Worm (Caenorhabditis elegans) whole organism, young adult: ENCODE data around the gene ilys-1.

Source experiments
- B0035.1 ChIP-seq: sonication (generic microtip); optimal IDR thresholded peaks from 2 replicates; lab custom pipeline; 2016; ENCODE audit warnings: missing genetic modification characterization, mild to moderate bottlenecking, missing compliant biosample characterization, missing genotype, missing genetic modification reagents
- B0336.3 ChIP-seq: fragments of 200-800 bp; sonication (Bioruptor generic); IDR thresholded peaks from 2 replicates; pipeline ENCODE4 v1.3.6; 2022; ENCODE audit warnings: missing genetic modification characterization, missing compliant biosample characterization
- F39B2.1 ChIP-seq: fragments of 200-800 bp; sonication (Bioruptor generic); IDR thresholded peaks from 2 replicates; pipeline ENCODE4 v1.3.6; 2022; ENCODE audit warnings: missing genetic modification reagents, missing genetic modification characterization, missing compliant biosample characterization
- F52B5.7 ChIP-seq: sonication (generic microtip); optimal IDR thresholded peaks from 2 replicates; lab custom pipeline; 2016; ENCODE audit warnings: mild to moderate bottlenecking, missing genetic modification characterization, missing compliant biosample characterization
- F55B11.4 ChIP-seq: sonication (generic microtip); optimal IDR thresholded peaks from 2 replicates; lab custom pipeline; 2016; ENCODE audit warnings: missing compliant biosample characterization, missing genetic modification characterization, borderline replicate concordance; ENCODE audit not compliant: insufficient read depth
- K11D2.4 ChIP-seq: fragments of 200-800 bp; sonication (Bioruptor generic); IDR thresholded peaks from 2 replicates; pipeline ENCODE4 v1.3.6; 2022; ENCODE audit warnings: missing genetic modification reagents, missing genetic modification characterization, missing compliant biosample characterization
- T26A5.8 ChIP-seq: sonication (generic microtip); optimal IDR thresholded peaks from 2 replicates; lab custom pipeline; 2016; ENCODE audit warnings: missing genetic modification characterization, missing compliant biosample characterization
- Y79H2A.3 ChIP-seq: fragments of 200-800 bp; sonication (Bioruptor generic); conservative IDR thresholded peaks from 2 replicates; pipeline ENCODE4 v1.3.6; 2022; ENCODE audit warnings: missing genetic modification reagents, missing genetic modification characterization, missing compliant biosample characterization
- Y95B8A.8 ChIP-seq: fragments of 200-800 bp; sonication (Bioruptor generic); IDR thresholded peaks from 2 replicates; pipeline ENCODE4 v1.3.6; 2022; ENCODE audit warnings: missing genetic modification reagents, missing genetic modification characterization, missing compliant biosample characterization
- akir-1 ChIP-seq: fragments of 200-800 bp; sonication (Bioruptor generic); optimal IDR thresholded peaks from 2 replicates; lab custom pipeline; 2018; ENCODE audit warnings: mild to moderate bottlenecking, missing genetic modification characterization, moderate library complexity, missing compliant biosample characterization
- atf-7 ChIP-seq: sonication (generic microtip); optimal IDR thresholded peaks from 2 replicates; lab custom pipeline; 2017; ENCODE audit warnings: mild to moderate bottlenecking, missing genetic modification characterization, missing compliant biosample characterization
- athp-1 ChIP-seq: sonication (generic microtip); optimal IDR thresholded peaks from 2 replicates; lab custom pipeline; 2017; ENCODE audit warnings: mild to moderate bottlenecking, missing genetic modification characterization, missing compliant biosample characterization
- cebp-2 ChIP-seq: fragments of 200-800 bp; sonication (Bioruptor generic); IDR thresholded peaks from 2 replicates; pipeline ENCODE4 v1.3.6; 2022; ENCODE audit warnings: missing genetic modification characterization, missing compliant biosample characterization
- ceh-79 ChIP-seq: sonication (generic microtip); optimal IDR thresholded peaks from 2 replicates; lab custom pipeline; 2017; ENCODE audit warnings: mild to moderate bottlenecking, missing genetic modification characterization, missing compliant biosample characterization
- dpl-1 ChIP-seq: fragments of 150-350 bp; optimal IDR thresholded peaks from 2 replicates; lab custom pipeline; 2014; ENCODE audit warnings: missing biosample characterization, missing genetic modification reagents, missing genetic modification characterization
- efl-1 ChIP-seq: fragments of 150-350 bp; optimal IDR thresholded peaks from 2 replicates; lab custom pipeline; 2014; ENCODE audit warnings: missing biosample characterization, missing genetic modification reagents, missing genetic modification characterization
- egl-18 ChIP-seq: fragments of 200-800 bp; sonication (Bioruptor generic); IDR thresholded peaks from 2 replicates; pipeline ENCODE4 v1.3.6; 2022; ENCODE audit warnings: missing genetic modification reagents, missing genetic modification characterization, missing compliant biosample characterization
- ets-4 ChIP-seq: fragments of 200-800 bp; sonication (Bioruptor generic); optimal IDR thresholded peaks from 2 replicates; lab custom pipeline; 2018; ENCODE audit warnings: mild to moderate bottlenecking, missing genetic modification characterization, missing compliant biosample characterization
- gei-17 ChIP-seq: fragments of 200-800 bp; sonication (Bioruptor generic); optimal IDR thresholded peaks from 2 replicates; lab custom pipeline; 2018; ENCODE audit warnings: mild to moderate bottlenecking, missing genetic modification characterization, missing compliant biosample characterization
- hrde-1 ChIP-seq: sonication (generic microtip); optimal IDR thresholded peaks from 2 replicates; lab custom pipeline; 2016; ENCODE audit warnings: missing genetic modification characterization, mild to moderate bottlenecking, missing compliant biosample characterization, moderate library complexity, missing genotype, missing genetic modification reagents, borderline replicate concordance
- lin-40 ChIP-seq: sonication (generic microtip); optimal IDR thresholded peaks from 2 replicates; lab custom pipeline; 2016; ENCODE audit warnings: missing genetic modification characterization, mild to moderate bottlenecking, missing compliant biosample characterization, missing genotype, missing genetic modification reagents
- madf-3 ChIP-seq: fragments of 200-800 bp; sonication (Bioruptor generic); IDR thresholded peaks from 2 replicates; pipeline ENCODE4 v1.3.6; 2022; ENCODE audit warnings: missing genetic modification reagents, missing genetic modification characterization, missing compliant biosample characterization
- madf-6 ChIP-seq: fragments of 200-800 bp; sonication (Bioruptor generic); IDR thresholded peaks from 2 replicates; pipeline ENCODE4 v1.3.6; 2022; ENCODE audit warnings: missing genetic modification reagents, missing genetic modification characterization, missing compliant biosample characterization
- madf-8 ChIP-seq: fragments of 200-800 bp; sonication (Bioruptor generic); conservative IDR thresholded peaks from 2 replicates; pipeline ENCODE4 v1.3.6; 2022; ENCODE audit warnings: missing genetic modification reagents, missing genetic modification characterization, missing compliant biosample characterization
- nhr-120 ChIP-seq: fragments of 200-800 bp; sonication (Bioruptor generic); IDR thresholded peaks from 2 replicates; pipeline ENCODE4 v1.3.6; 2022; ENCODE audit warnings: missing genetic modification characterization, missing compliant biosample characterization
- nhr-179 ChIP-seq: sonication (generic microtip); optimal IDR thresholded peaks from 2 replicates; lab custom pipeline; 2016; ENCODE audit warnings: mild to moderate bottlenecking, missing genetic modification characterization, missing compliant biosample characterization
- nhr-80 ChIP-seq: sonication (generic microtip); optimal IDR thresholded peaks from 2 replicates; lab custom pipeline; 2016; ENCODE audit warnings: missing genetic modification characterization, missing compliant biosample characterization
- pha-4 ChIP-seq: fragments of 150-350 bp; sonication (generic microtip); optimal IDR thresholded peaks from 2 replicates; lab custom pipeline; 2014; ENCODE audit warnings: missing biosample characterization, missing genetic modification reagents, missing genetic modification characterization
- rcor-1 ChIP-seq: fragments of 200-800 bp; sonication (Bioruptor generic); IDR thresholded peaks from 2 replicates; pipeline ENCODE4 v1.3.6; 2022; ENCODE audit warnings: missing genetic modification reagents, missing genetic modification characterization, missing compliant biosample characterization
- sea-2 ChIP-seq: fragments of 200-800 bp; sonication (Bioruptor generic); IDR thresholded peaks from 2 replicates; pipeline ENCODE4 v1.3.6; 2022; ENCODE audit warnings: missing genetic modification characterization, missing compliant biosample characterization
- snpc-1.3 ChIP-seq: sonication (generic microtip); optimal IDR thresholded peaks from 2 replicates; lab custom pipeline; 2017; ENCODE audit warnings: missing genetic modification characterization, mild to moderate bottlenecking, missing compliant biosample characterization, antibody characterized with exemption, moderate library complexity, missing genotype, missing genetic modification reagents; ENCODE audit not compliant: insufficient read depth
- snpc-4 ChIP-seq, 5 experiments: fragments of 150-350 bp in 1 of 5; sonication (generic microtip) in 4 of 5; optimal IDR thresholded peaks; 2 replicates each; lab custom pipeline; 2014 to 2018; ENCODE audit warnings: missing genetic modification characterization in 5 of 5, missing biosample characterization in 3 of 5, antibody characterized with exemption in 2 of 5, mild to moderate bottlenecking in 2 of 5, missing compliant biosample characterization in 2 of 5, missing genotype in 2 of 5, moderate library complexity in 2 of 5, missing genetic modification reagents in 1 of 5
- unc-62 ChIP-seq: fragments of 150-350 bp; optimal IDR thresholded peaks from 2 replicates; lab custom pipeline; 2014; ENCODE audit warnings: missing biosample characterization, missing genetic modification reagents, missing genetic modification characterization
- zim-3 ChIP-seq: sonication (generic microtip); optimal IDR thresholded peaks from 2 replicates; lab custom pipeline; 2017; ENCODE audit warnings: mild to moderate bottlenecking, missing genetic modification characterization, moderate library complexity, missing compliant biosample characterization
- ztf-3 ChIP-seq: fragments of 200-800 bp; sonication (Bioruptor generic); optimal IDR thresholded peaks from 2 replicates; lab custom pipeline; 2018; ENCODE audit warnings: mild to moderate bottlenecking, missing genetic modification characterization, missing compliant biosample characterization

Gene ilys-1

ce11 chrIV:2451655-2452054 is 18.6 kb upstream of the ilys-1 start:
- TF ChIP-seq efl-1 (GFP tag; lab: Kevin White, UChicago): no peak
- no peak for TF ChIP-seq sea-2 (GFP tag; lab: Robert Waterston, UW)
- no peak for TF ChIP-seq pha-4 (tag; lab: Kevin White, UChicago)
- no peak for TF ChIP-seq zim-3
- TF ChIP-seq akir-1 (GFP tag; lab: Kevin White, UChicago): no peak
- TF ChIP-seq nhr-120 (GFP tag; lab: Robert Waterston, UW): no peak
- TF ChIP-seq F52B5.7 (tag; lab: Kevin White, UChicago): no peak
- TF ChIP-seq F55B11.4 (tag; lab: Kevin White, UChicago): no peak
- no peak for TF ChIP-seq ets-4 (GFP tag; lab: Kevin White, UChicago)
- no peak for TF ChIP-seq gei-17 (GFP tag; lab: Kevin White, UChicago)
- no peak for TF ChIP-seq Y95B8A.8 (GFP tag; lab: Robert Waterston, UW)
- no peak for TF ChIP-seq athp-1 (tag; lab: Kevin White, UChicago)
- TF ChIP-seq snpc-1.3 (tag; lab: Kevin White, UChicago): no peak

ce11 chrIV:2455128-2455527 is 15.1 kb upstream of the ilys-1 start:
- TF ChIP-seq rcor-1 (GFP tag; lab: Robert Waterston, UW): no peak
- TF ChIP-seq nhr-179 (tag; lab: Kevin White, UChicago): no peak
- TF ChIP-seq cebp-2 (GFP tag; lab: Robert Waterston, UW): no peak
- TF ChIP-seq ztf-3 (GFP tag; lab: Kevin White, UChicago): no peak
- TF ChIP-seq gei-17 (GFP tag; lab: Kevin White, UChicago): no peak
- TF ChIP-seq Y79H2A.3: no peak
- TF ChIP-seq ceh-79 (tag; lab: Kevin White, UChicago): no peak
- no peak for TF ChIP-seq ets-4 (GFP tag; lab: Kevin White, UChicago)
- TF ChIP-seq hrde-1 (tag; lab: Kevin White, UChicago): no peak
- TF ChIP-seq zim-3: no peak
- TF ChIP-seq unc-62: no peak
- TF ChIP-seq athp-1 (tag; lab: Kevin White, UChicago): no peak
- no peak for TF ChIP-seq K11D2.4 (GFP tag; lab: Robert Waterston, UW)
- no peak for TF ChIP-seq F39B2.1 (GFP tag; lab: Robert Waterston, UW)
- no peak for TF ChIP-seq nhr-80
- no peak for TF ChIP-seq snpc-4 (GFP tag; optimal IDR thresholded peaks at IDR 0.05; lab: Kevin White, UChicago)
- no peak for TF ChIP-seq snpc-4 (tag; optimal IDR thresholded peaks at IDR 0.05; lab: Kevin White, UChicago)
- TF ChIP-seq, all 124 proteins: peak for 0

DNA sequence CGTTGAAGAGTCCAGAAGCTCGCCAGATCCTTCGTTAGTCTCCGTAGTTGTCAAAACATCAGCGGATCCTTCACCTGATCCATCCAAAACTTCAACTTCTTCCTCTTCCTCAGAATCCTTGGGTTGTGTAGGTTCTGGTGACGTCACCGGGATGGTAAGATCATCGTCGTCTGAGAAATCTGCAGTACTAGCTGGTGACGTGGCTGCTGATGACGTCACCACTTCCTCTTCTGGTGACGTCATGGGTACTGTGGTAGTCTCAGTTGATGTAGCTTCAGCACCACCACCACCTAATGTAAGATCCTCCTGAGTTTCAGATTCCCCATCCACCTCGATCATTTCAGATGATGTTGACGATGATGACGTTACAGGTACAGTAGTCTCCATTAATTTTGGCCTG is 8.8 kb upstream of the ilys-1 start:
- TF ChIP-seq atf-7 (tag; lab: Kevin White, UChicago): no peak
- TF ChIP-seq egl-18 (GFP tag; lab: Robert Waterston, UW): no peak
- no peak for TF ChIP-seq madf-3 (GFP tag; lab: Robert Waterston, UW)
- TF ChIP-seq zim-3: no peak
- TF ChIP-seq T26A5.8 (tag; lab: Kevin White, UChicago): no peak
- no peak for TF ChIP-seq B0035.1 (tag; lab: Kevin White, UChicago)
- no peak for TF ChIP-seq madf-6 (GFP tag; lab: Robert Waterston, UW)
- TF ChIP-seq dpl-1 (GFP tag; lab: Kevin White, UChicago): no peak
- TF ChIP-seq B0336.3: no peak
- no peak for TF ChIP-seq lin-40 (tag; lab: Kevin White, UChicago)
- TF ChIP-seq madf-8 (GFP tag; lab: Robert Waterston, UW): no peak
